Fruit fly (Drosophila melanogaster): ENCODE measurements around the gene CG13250.

CG13250 gene

dm6 chr3L:20549358-20549757 is 15.8 kb downstream of the CG13250 start (continued):
- TF ChIP-seq Gug (GFP tag; IDR thresholded peaks at IDR 0.05) = no peak
- peak; percentile 88 for TF ChIP-seq Eip78C (GFP tag)
- peak; percentile 12 for TF ChIP-seq CG11902 (GFP tag; optimal IDR thresholded peaks at IDR 0.05)
- TF ChIP-seq Hr39 (GFP tag; optimal IDR thresholded peaks at IDR 0.05) = peak; percentile 61
- peak; percentile 52 for TF ChIP-seq lz (GFP tag; optimal IDR thresholded peaks at IDR 0.05)
- no peak for TF ChIP-seq dac (GFP tag; optimal IDR thresholded peaks at IDR 0.05)
- peak; percentile 64 for TF ChIP-seq spab (GFP tag; optimal IDR thresholded peaks at IDR 0.05)
- no peak for TF ChIP-seq CG4318 (GFP tag; optimal IDR thresholded peaks at IDR 0.05)
- TF ChIP-seq CG10631 (GFP tag; optimal IDR thresholded peaks at IDR 0.05) = peak; percentile 63
- peak; percentile 68 for TF ChIP-seq topi (GFP tag; optimal IDR thresholded peaks at IDR 0.05)
- TF ChIP-seq fd85E (GFP tag; optimal IDR thresholded peaks at IDR 0.05) = no peak
- peak; percentile 64 for TF ChIP-seq Sox14 (GFP tag; optimal IDR thresholded peaks at IDR 0.05)
- peak; percentile 85 for TF ChIP-seq svp (GFP tag)
- peak; percentile 65 for TF ChIP-seq Sox102F (GFP tag; optimal IDR thresholded peaks at IDR 0.05)
- no peak for TF ChIP-seq CG8319 (GFP tag; optimal IDR thresholded peaks at IDR 0.05)
- peak; percentile 58 for TF ChIP-seq pdm3 (GFP tag; optimal IDR thresholded peaks at IDR 0.05)
- peak; percentile 74 for TF ChIP-seq Smox (GFP tag; optimal IDR thresholded peaks at IDR 0.05)
- TF ChIP-seq CG10669 (GFP tag; optimal IDR thresholded peaks at IDR 0.05) = peak; percentile 76
- peak; percentile 25 for TF ChIP-seq CG32006 (GFP tag; optimal IDR thresholded peaks at IDR 0.05)
- TF ChIP-seq CG16779 (tag; optimal IDR thresholded peaks at IDR 0.05) = no peak
- TF ChIP-seq OdsH (GFP tag; optimal IDR thresholded peaks at IDR 0.05) = peak; percentile 52
- TF ChIP-seq CG3919 (GFP tag; optimal IDR thresholded peaks at IDR 0.05) = peak; percentile 71
- TF ChIP-seq fkh (GFP tag; optimal IDR thresholded peaks at IDR 0.05) = no peak
- TF ChIP-seq CG3032 (tag; optimal IDR thresholded peaks at IDR 0.05) = peak; percentile 73
- TF ChIP-seq CG31627 (GFP tag; optimal IDR thresholded peaks at IDR 0.05) = peak; percentile 68
- peak; percentile 78 for TF ChIP-seq esn (GFP tag; optimal IDR thresholded peaks at IDR 0.05)
- peak; percentile 43 for TF ChIP-seq CG34406 (GFP tag; optimal IDR thresholded peaks at IDR 0.05)
- peak; percentile 55 for TF ChIP-seq vri (GFP tag; optimal IDR thresholded peaks at IDR 0.05)
- peak; percentile 57 to 71 for TF ChIP-seq ss (GFP tag; optimal IDR thresholded peaks at IDR 0.05)
- TF ChIP-seq CG6808 (GFP tag; optimal IDR thresholded peaks at IDR 0.05) = peak; percentile 50
- TF ChIP-seq Hr4 (GFP tag; optimal IDR thresholded peaks at IDR 0.05) = no peak
- TF ChIP-seq Ets96B (tag; optimal IDR thresholded peaks at IDR 0.05) = peak; percentile 84
- TF ChIP-seq fd59A (GFP tag; optimal IDR thresholded peaks at IDR 0.05) = peak; percentile 53
- peak; percentile 76 for TF ChIP-seq Met (GFP tag; optimal IDR thresholded peaks at IDR 0.05)
- TF ChIP-seq net (GFP tag; optimal IDR thresholded peaks at IDR 0.05) = peak; percentile 54
- TF ChIP-seq CG6854 (GFP tag; optimal IDR thresholded peaks at IDR 0.05) = no peak
- peak; percentile 17 for TF ChIP-seq CG8632 (GFP tag; optimal IDR thresholded peaks at IDR 0.05)
- no peak for TF ChIP-seq CG6276 (GFP tag; optimal IDR thresholded peaks at IDR 0.05)

- TF ChIP-seq CG31627 (GFP tag; optimal IDR thresholded peaks at IDR 0.05) (peak; percentile 57), Eip93F (GFP tag; optimal IDR thresholded peaks at IDR 0.05) (no peak), cyc (GFP tag; optimal IDR thresholded peaks at IDR 0.05) (peak; percentile 69), CG15336 (GFP tag; IDR thresholded peaks at IDR 0.05) (peak; percentile 49; the same call in 1 of the 2 replicates), Hr4 (GFP tag; optimal IDR thresholded peaks at IDR 0.05) (peak; percentile 50), Eip75B (GFP tag; optimal IDR thresholded peaks at IDR 0.05) (peak; percentile 73), CG6808 (GFP tag; optimal IDR thresholded peaks at IDR 0.05) (peak; percentile 64), pdm3 (GFP tag; optimal IDR thresholded peaks at IDR 0.05) (peak; percentile 72), Hr38 (GFP tag; optimal IDR thresholded peaks at IDR 0.05) (no peak), CG34406 (GFP tag; optimal IDR thresholded peaks at IDR 0.05) (peak; percentile 51), spab (GFP tag; optimal IDR thresholded peaks at IDR 0.05) (peak; percentile 50), Sox15 (GFP tag; optimal IDR thresholded peaks at IDR 0.05) (no peak), CG6276 (GFP tag; optimal IDR thresholded peaks at IDR 0.05) (peak; percentile 27), CG11902 (GFP tag; optimal IDR thresholded peaks at IDR 0.05) (peak; percentile 20), achi (GFP tag; optimal IDR thresholded peaks at IDR 0.05) (peak; percentile 66), CG11294 (GFP tag; IDR thresholded peaks at IDR 0.05) (no peak), svp (GFP tag) (peak; percentile 84), CG1621 (tag; optimal IDR thresholded peaks at IDR 0.05) (peak; percentile 51), CG8119 (GFP tag; IDR thresholded peaks at IDR 0.05) (peak; percentile 59; the same call in 2 of the 3 replicates), CG16779 (tag; optimal IDR thresholded peaks at IDR 0.05) (no peak), acj6 (GFP tag; optimal IDR thresholded peaks at IDR 0.05) (peak; percentile 69), CG7368 (GFP tag; optimal IDR thresholded peaks at IDR 0.05) (peak; percentile 31), CG6854 (GFP tag; optimal IDR thresholded peaks at IDR 0.05) (no peak), esn (GFP tag; optimal IDR thresholded peaks at IDR 0.05) (peak; percentile 67), CG3919 (GFP tag; optimal IDR thresholded peaks at IDR 0.05) (peak; percentile 77), Ets21C (GFP tag; optimal IDR thresholded peaks at IDR 0.05) (peak; percentile 38), CG8632 (GFP tag; optimal IDR thresholded peaks at IDR 0.05) (peak; percentile 25)
Observed at dm6 chr3L:20551862-20552261, 18.4 kb downstream of the CG13250 start.
